Fruit fly (Drosophila melanogaster): ENCODE data around the gene OdsH.

OdsH gene

dm6 chrX:17829083-17829997 lies 38.5 kb downstream of the OdsH start (continued):
- TF ChIP-seq Bteb2 (GFP tag; optimal IDR thresholded peaks at IDR 0.05) = no peak
- peak; percentile 7 for TF ChIP-seq Hmr (GFP tag; optimal IDR thresholded peaks at IDR 0.05)
- no peak for TF ChIP-seq pita (GFP tag; optimal IDR thresholded peaks at IDR 0.05)
- TF ChIP-seq al (GFP tag; IDR thresholded peaks at IDR 0.05) = no peak
- peak; percentile 87 for TF ChIP-seq CG10979 (tag; optimal IDR thresholded peaks at IDR 0.05)
- TF ChIP-seq CG13123 (GFP tag; optimal IDR thresholded peaks at IDR 0.05) = no peak
- no peak for TF ChIP-seq stwl (tag; optimal IDR thresholded peaks at IDR 0.05)
- no peak; the same call in 1 of the 3 replicates for TF ChIP-seq so (GFP tag; IDR thresholded peaks at IDR 0.05)
- peak in 1 of 2 experiments; percentile 74 for TF ChIP-seq Hr51 (GFP tag; optimal IDR thresholded peaks at IDR 0.05)
- peak; percentile 72 for TF ChIP-seq pros (GFP tag; optimal IDR thresholded peaks at IDR 0.05)
- no peak for TF ChIP-seq tup (GFP tag; optimal IDR thresholded peaks at IDR 0.05)
- peak; percentile 34 for TF ChIP-seq CG18619 (GFP tag; optimal IDR thresholded peaks at IDR 0.05)
- peak; percentile 16; the same call in 1 of the 2 replicates for TF ChIP-seq Rfx (GFP tag; IDR thresholded peaks at IDR 0.05)
- TF ChIP-seq rib (GFP tag; IDR thresholded peaks at IDR 0.05) = no peak
- TF ChIP-seq ham (GFP tag; IDR thresholded peaks at IDR 0.05) = no peak
- TF ChIP-seq tgo (GFP tag; IDR thresholded peaks at IDR 0.05) = no peak
- TF ChIP-seq Scr (GFP tag; IDR thresholded peaks at IDR 0.05; ENCODE audit: partially characterized antibody) = no peak
- no peak; the same call in 3 of the 4 replicates for TF ChIP-seq Gug (GFP tag; IDR thresholded peaks at IDR 0.05)
- TF ChIP-seq pho (GFP tag; optimal IDR thresholded peaks at IDR 0.05) = no peak
- no peak for TF ChIP-seq CG11247 (GFP tag; IDR thresholded peaks at IDR 0.05)
- peak; percentile 33 for TF ChIP-seq ewg (GFP tag; optimal IDR thresholded peaks at IDR 0.05)
- no peak for TF ChIP-seq wek (GFP tag; optimal IDR thresholded peaks at IDR 0.05)
- peak; percentile 80 for TF ChIP-seq fd96Cb (tag; optimal IDR thresholded peaks at IDR 0.05)
- TF ChIP-seq ems (GFP tag; optimal IDR thresholded peaks at IDR 0.05) = no peak
- TF ChIP-seq CG1233 (GFP tag; optimal IDR thresholded peaks at IDR 0.05) = peak; percentile 42
- no peak for TF ChIP-seq YL-1 (GFP tag; optimal IDR thresholded peaks at IDR 0.05)
- no peak for TF ChIP-seq Hand (GFP tag; optimal IDR thresholded peaks at IDR 0.05)
- TF ChIP-seq CG17802 (tag; optimal IDR thresholded peaks at IDR 0.05) = no peak
- TF ChIP-seq CG9817 (tag; optimal IDR thresholded peaks at IDR 0.05) = no peak
- no peak for TF ChIP-seq Kr (GFP tag; optimal IDR thresholded peaks at IDR 0.05)
- no peak for TF ChIP-seq cwo (GFP tag; optimal IDR thresholded peaks at IDR 0.05)
- peak; percentile 29 for TF ChIP-seq CG8281 (tag; optimal IDR thresholded peaks at IDR 0.05)
- TF ChIP-seq CG2202 (tag; optimal IDR thresholded peaks at IDR 0.05) = peak; percentile 55
- no peak for TF ChIP-seq B-H1 (GFP tag; IDR thresholded peaks at IDR 0.05)
- TF ChIP-seq ranshi (GFP tag; IDR thresholded peaks at IDR 0.05) = 0 out of 2 replicates have a peak, but pooled peaks have one; percentile 11
- TF ChIP-seq tap (tag; optimal IDR thresholded peaks at IDR 0.05) = peak; percentile 58
- no peak for TF ChIP-seq CG31388 (GFP tag; optimal IDR thresholded peaks at IDR 0.05)
- no peak for TF ChIP-seq Bgb (GFP tag; IDR thresholded peaks at IDR 0.05; ENCODE audit: partially characterized antibody)
- peak; percentile 73 for TF ChIP-seq gcm (GFP tag; optimal IDR thresholded peaks at IDR 0.05)
- TF ChIP-seq D19B (GFP tag; optimal IDR thresholded peaks at IDR 0.05) = no peak
- TF ChIP-seq Taf1 (GFP tag; IDR thresholded peaks at IDR 0.05) = no peak
- no peak for TF ChIP-seq Opbp (GFP tag; IDR thresholded peaks at IDR 0.05; ENCODE audit: partially characterized antibody)
- no peak for TF ChIP-seq cato (GFP tag; optimal IDR thresholded peaks at IDR 0.05; ENCODE audit: borderline replicate concordance)
- no peak for TF ChIP-seq ash1 (GFP tag; optimal IDR thresholded peaks at IDR 0.05)
- 0 out of 2 replicates have a peak, but pooled peaks have one; percentile 9 for TF ChIP-seq ttk (GFP tag; IDR thresholded peaks at IDR 0.05)
- TF ChIP-seq onecut (GFP tag; IDR thresholded peaks at IDR 0.05) = peak; percentile 31; the same call in 1 of the 2 replicates
- TF ChIP-seq Neu2 (GFP tag; optimal IDR thresholded peaks at IDR 0.05; ENCODE audit: borderline replicate concordance) = no peak
- peak; percentile 41; the same call in 1 of the 2 replicates for TF ChIP-seq ap (GFP tag; IDR thresholded peaks at IDR 0.05)
